Worm (Caenorhabditis elegans): ENCODE results near the gene F02D8.1.

Gene F02D8.1

ce11 chrV:14924104-14924503, 54.4 kb downstream of the F02D8.1 start, which contains the start of gene srg-54:
Gene srg-54 (minus strand): TSS chrV:14924204.
- no peak for TF ChIP-seq sea-2 (GFP tag; optimal IDR thresholded peaks at IDR 0.05)
- TF ChIP-seq tbx-2 (tag; optimal IDR thresholded peaks at IDR 0.05): no peak
- no peak for TF ChIP-seq pqm-1 (tag; optimal IDR thresholded peaks at IDR 0.05)
- no peak for TF ChIP-seq elt-2 (tag; optimal IDR thresholded peaks at IDR 0.05)
- TF ChIP-seq mdl-1 (tag; optimal IDR thresholded peaks at IDR 0.05): no peak
- TF ChIP-seq fkh-10 (GFP tag; optimal IDR thresholded peaks at IDR 0.05): no peak
- no peak for TF ChIP-seq unc-39 (tag; optimal IDR thresholded peaks at IDR 0.05)
- TF ChIP-seq nhr-237 (tag; optimal IDR thresholded peaks at IDR 0.05): no peak
- no peak for TF ChIP-seq lin-39 (tag; optimal IDR thresholded peaks at IDR 0.05)
- no peak for TF ChIP-seq daf-12 (tag; optimal IDR thresholded peaks at IDR 0.05)
- TF ChIP-seq ceh-82 (tag; optimal IDR thresholded peaks at IDR 0.05): no peak
- TF ChIP-seq nhr-77 (tag; optimal IDR thresholded peaks at IDR 0.05): no peak
- TF ChIP-seq nhr-23 (tag; optimal IDR thresholded peaks at IDR 0.05): no peak
- no peak for TF ChIP-seq nhr-67 (tag; optimal IDR thresholded peaks at IDR 0.05)
- no peak for TF ChIP-seq egl-27 (tag; optimal IDR thresholded peaks at IDR 0.05)
- TF ChIP-seq ceh-16 (tag; optimal IDR thresholded peaks at IDR 0.05): no peak
- no peak for TF ChIP-seq aly-2 (tag; optimal IDR thresholded peaks at IDR 0.05)
- no peak for TF ChIP-seq nhr-76 (tag; optimal IDR thresholded peaks at IDR 0.05)
- no peak for TF ChIP-seq elt-1 (tag; optimal IDR thresholded peaks at IDR 0.05)
- TF ChIP-seq nhr-43 (tag; optimal IDR thresholded peaks at IDR 0.05; ENCODE audit: poor library complexity, severe bottlenecking): no peak
